Fruit fly (Drosophila melanogaster): ENCODE data around the gene CG11069.

CG11069 gene

DNA sequence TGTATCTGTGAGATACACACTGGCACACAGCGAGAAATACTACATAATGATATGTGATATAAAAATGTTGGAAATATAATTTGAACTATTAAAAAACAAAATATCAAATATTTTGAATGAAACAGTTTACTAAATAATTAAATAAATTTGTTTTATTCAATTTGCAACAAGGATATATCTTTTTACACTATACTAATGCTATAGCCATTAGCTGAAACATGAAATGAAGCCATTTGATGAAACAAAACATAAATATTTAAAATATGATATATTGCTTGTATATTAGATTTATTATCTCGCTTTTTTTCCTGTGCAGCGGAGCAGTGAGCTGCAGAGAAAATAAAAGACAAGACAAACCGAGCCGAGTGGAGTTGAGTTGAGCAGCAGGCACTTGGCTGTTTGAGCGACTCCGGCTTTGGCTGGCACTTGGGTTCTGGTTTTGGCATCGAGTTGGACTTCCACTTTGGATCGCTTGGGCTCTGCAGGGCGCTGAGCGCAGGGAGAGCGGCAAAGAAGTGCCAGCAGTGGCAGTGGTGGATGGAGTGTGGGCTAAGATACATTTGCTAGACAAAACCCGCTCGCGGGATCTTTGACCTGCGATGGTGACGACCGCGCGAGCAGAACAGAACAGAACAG is 1.1 kb upstream of the CG11069 start:
- TF ChIP-seq Rel (GFP tag; optimal IDR thresholded peaks at IDR 0.05), result peak; percentile 48
- peak; percentile 39 for TF ChIP-seq Rel (tag; optimal IDR thresholded peaks at IDR 0.05)
- peak; percentile 89 for TF ChIP-seq OdsH (GFP tag; optimal IDR thresholded peaks at IDR 0.05)
- TF ChIP-seq Myc (optimal IDR thresholded peaks at IDR 0.05), result no peak
- TF ChIP-seq Vsx2 (GFP tag; optimal IDR thresholded peaks at IDR 0.05; ENCODE audit: partially characterized antibody), result peak; percentile 0
- TF ChIP-seq CG32264 (GFP tag; optimal IDR thresholded peaks at IDR 0.05), result no peak
- TF ChIP-seq dl (GFP tag; optimal IDR thresholded peaks at IDR 0.05; ENCODE audit: insufficient read depth in 1 of 2, partially characterized antibody in 2 of 2), result no peak
- TF ChIP-seq CrebA (GFP tag; optimal IDR thresholded peaks at IDR 0.05; ENCODE audit: borderline replicate concordance), result peak; percentile 9
- TF ChIP-seq Hr83 (GFP tag; optimal IDR thresholded peaks at IDR 0.05; ENCODE audit: poor library complexity, severe bottlenecking), result no peak
- no peak for TF ChIP-seq Abd-B (GFP tag; optimal IDR thresholded peaks at IDR 0.05)
- TF ChIP-seq pan (optimal IDR thresholded peaks at IDR 0.05), result no peak
- TF ChIP-seq HLH106 (tag; optimal IDR thresholded peaks at IDR 0.05), result peak; percentile 91
- no peak for TF ChIP-seq brk (GFP tag; optimal IDR thresholded peaks at IDR 0.05)
- TF ChIP-seq jim (GFP tag; optimal IDR thresholded peaks at IDR 0.05), result no peak
- no peak for TF ChIP-seq Mio (GFP tag; optimal IDR thresholded peaks at IDR 0.05)
- peak; percentile 43 for TF ChIP-seq CG9705 (GFP tag; optimal IDR thresholded peaks at IDR 0.05)
- no peak for TF ChIP-seq N (GFP tag; optimal IDR thresholded peaks at IDR 0.05)
- TF ChIP-seq GATAd (GFP tag; optimal IDR thresholded peaks at IDR 0.05), result no peak
- TF ChIP-seq Hnf4 (GFP tag; optimal IDR thresholded peaks at IDR 0.05), result no peak
- TF ChIP-seq sage (GFP tag; optimal IDR thresholded peaks at IDR 0.05), result peak; percentile 2
- TF ChIP-seq rgr (GFP tag; optimal IDR thresholded peaks at IDR 0.05), result peak; percentile 77
- TF ChIP-seq Jra (GFP tag; optimal IDR thresholded peaks at IDR 0.05), result peak; percentile 14
- TF ChIP-seq dsf (GFP tag; optimal IDR thresholded peaks at IDR 0.05; ENCODE audit: borderline replicate concordance), result peak; percentile 16
- peak; percentile 37 for TF ChIP-seq woc (GFP tag; optimal IDR thresholded peaks at IDR 0.05)
- TF ChIP-seq Dfd (GFP tag; optimal IDR thresholded peaks at IDR 0.05), result no peak
- peak; percentile 44 for TF ChIP-seq sv (GFP tag; optimal IDR thresholded peaks at IDR 0.05)
- TF ChIP-seq tai (GFP tag; optimal IDR thresholded peaks at IDR 0.05), result no peak
- TF ChIP-seq fru (GFP tag; optimal IDR thresholded peaks at IDR 0.05), result peak; percentile 82
- TF ChIP-seq psq (GFP tag; optimal IDR thresholded peaks at IDR 0.05), result peak; percentile 87
- peak in 1 of 2 experiments; percentile 88 for TF ChIP-seq foxo (GFP tag; optimal IDR thresholded peaks at IDR 0.05)
- peak; percentile 11 for TF ChIP-seq br (GFP tag; optimal IDR thresholded peaks at IDR 0.05)
- no peak for TF ChIP-seq Dif (GFP tag; optimal IDR thresholded peaks at IDR 0.05; ENCODE audit: partially characterized antibody)
- TF ChIP-seq Sp1 (GFP tag; optimal IDR thresholded peaks at IDR 0.05), result peak; percentile 94
- TF ChIP-seq lola (GFP tag; optimal IDR thresholded peaks at IDR 0.05), result no peak
- peak; percentile 35 for TF ChIP-seq ey (GFP tag; optimal IDR thresholded peaks at IDR 0.05)
- peak; percentile 66 for TF ChIP-seq dmrt93B (GFP tag; optimal IDR thresholded peaks at IDR 0.05)
- peak; percentile 73 for TF ChIP-seq h (GFP tag; optimal IDR thresholded peaks at IDR 0.05)
- TF ChIP-seq Hr78 (GFP tag; optimal IDR thresholded peaks at IDR 0.05), result no peak
- TF ChIP-seq usp (GFP tag; optimal IDR thresholded peaks at IDR 0.05), result no peak

DNA sequence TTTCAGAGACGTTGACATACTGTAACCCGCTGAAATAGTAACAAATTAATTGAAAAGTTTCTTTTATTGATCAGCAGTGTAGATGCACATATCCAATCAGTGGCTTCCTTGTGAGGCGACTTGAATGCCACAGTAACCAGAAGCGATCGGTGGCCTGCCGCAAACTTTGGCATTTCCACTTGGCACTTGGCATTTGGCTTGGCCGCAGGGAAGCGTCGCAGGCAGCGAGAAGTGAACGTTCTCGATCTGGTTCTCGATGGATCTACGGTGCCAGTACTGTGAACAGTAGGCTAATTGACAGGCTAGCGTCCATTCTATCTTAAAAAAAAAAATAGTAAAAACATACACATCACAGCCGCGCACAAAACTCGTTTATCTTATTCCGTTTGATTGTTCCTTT is 6.3 kb downstream of the CG11069 start, which contains the start of gene CG10845:
TSS of gene CG10845 (plus strand) at position 301 of the 400 bp plus-strand sequence.
- no peak for TF ChIP-seq pan (optimal IDR thresholded peaks at IDR 0.05)
- TF ChIP-seq sage (GFP tag; optimal IDR thresholded peaks at IDR 0.05), result no peak
- TF ChIP-seq dmrt93B (GFP tag; optimal IDR thresholded peaks at IDR 0.05), result no peak
- TF ChIP-seq ey (GFP tag; optimal IDR thresholded peaks at IDR 0.05), result no peak
- TF ChIP-seq Dfd (GFP tag; optimal IDR thresholded peaks at IDR 0.05), result no peak
- TF ChIP-seq CrebA (GFP tag; optimal IDR thresholded peaks at IDR 0.05; ENCODE audit: borderline replicate concordance), result no peak
- TF ChIP-seq CG9705 (GFP tag; optimal IDR thresholded peaks at IDR 0.05), result no peak
- TF ChIP-seq Dif (GFP tag; optimal IDR thresholded peaks at IDR 0.05; ENCODE audit: partially characterized antibody), result no peak
- no peak for TF ChIP-seq Hr83 (GFP tag; optimal IDR thresholded peaks at IDR 0.05; ENCODE audit: poor library complexity, severe bottlenecking)
- no peak for TF ChIP-seq Hr78 (GFP tag; optimal IDR thresholded peaks at IDR 0.05)
- TF ChIP-seq rgr (GFP tag; optimal IDR thresholded peaks at IDR 0.05), result no peak
- no peak for TF ChIP-seq Jra (GFP tag; optimal IDR thresholded peaks at IDR 0.05)
- no peak for TF ChIP-seq jim (GFP tag; optimal IDR thresholded peaks at IDR 0.05)
- TF ChIP-seq Sp1 (GFP tag; optimal IDR thresholded peaks at IDR 0.05), result no peak
- TF ChIP-seq usp (GFP tag; optimal IDR thresholded peaks at IDR 0.05), result no peak
- no peak for TF ChIP-seq Abd-B (GFP tag; optimal IDR thresholded peaks at IDR 0.05)
- TF ChIP-seq GATAd (GFP tag; optimal IDR thresholded peaks at IDR 0.05), result no peak
- no peak for TF ChIP-seq Mio (GFP tag; optimal IDR thresholded peaks at IDR 0.05)
